Worm (Caenorhabditis elegans) whole organism, early embryonic: ENCODE measurements around the gene zhit-1.

ENCODE experiments used
- B0310.2 ChIP-seq: sonication (generic microtip); optimal IDR thresholded peaks from 2 replicates; lab custom pipeline; 2016; ENCODE audit warnings: mild to moderate bottlenecking, missing genetic modification characterization, missing compliant biosample characterization
- F13C5.2 ChIP-seq: sonication (generic microtip); optimal IDR thresholded peaks from 2 replicates; lab custom pipeline; 2017; ENCODE audit warnings: mild to moderate bottlenecking, missing genetic modification characterization, inconsistent platforms, missing compliant biosample characterization
- aly-1 ChIP-seq: sonication (generic microtip); optimal IDR thresholded peaks from 2 replicates; lab custom pipeline; 2016; ENCODE audit warnings: missing genetic modification characterization, missing compliant biosample characterization
- ama-1 ChIP-seq: fragments of 150-350 bp; optimal IDR thresholded peaks from 2 replicates; lab custom pipeline; 2014
- ceh-13 ChIP-seq: fragments of 200-800 bp; sonication (Bioruptor generic); optimal IDR thresholded peaks from 2 replicates; lab custom pipeline; 2018; ENCODE audit warnings: mild to moderate bottlenecking, missing genetic modification characterization, missing compliant biosample characterization
- ceh-36 ChIP-seq: sonication (generic microtip); optimal IDR thresholded peaks from 2 replicates; lab custom pipeline; 2016; ENCODE audit warnings: missing genetic modification characterization, inconsistent platforms, missing compliant biosample characterization
- ets-7 ChIP-seq: sonication (generic microtip); optimal IDR thresholded peaks from 2 replicates; lab custom pipeline; 2016; ENCODE audit warnings: missing genotype, missing genetic modification characterization, missing compliant biosample characterization
- flt-1 ChIP-seq: fragments of 200-800 bp; sonication (Bioruptor generic); IDR thresholded peaks from 2 replicates; pipeline ENCODE4 v1.3.6; 2022; ENCODE audit warnings: missing genetic modification characterization, missing compliant biosample characterization
- hmbx-1 ChIP-seq: sonication (generic microtip); optimal IDR thresholded peaks from 2 replicates; lab custom pipeline; 2016; ENCODE audit warnings: mild to moderate bottlenecking, missing genetic modification characterization, missing compliant biosample characterization
- hmg-4 ChIP-seq: fragments of 200-800 bp; sonication (Bioruptor generic); optimal IDR thresholded peaks from 2 replicates; lab custom pipeline; 2018; ENCODE audit warnings: mild to moderate bottlenecking, missing genetic modification characterization, missing compliant biosample characterization
- hnd-1 ChIP-seq: sonication (generic microtip); optimal IDR thresholded peaks from 2 replicates; lab custom pipeline; 2016; ENCODE audit warnings: missing genetic modification characterization, missing compliant biosample characterization
- pes-1 ChIP-seq: fragments of 200-800 bp; sonication (Bioruptor generic); IDR thresholded peaks from 2 replicates; pipeline ENCODE4 v1.3.6; 2022; ENCODE audit warnings: missing genetic modification reagents, missing genetic modification characterization, missing compliant biosample characterization
- scrt-1 ChIP-seq: fragments of 200-800 bp; sonication (Bioruptor generic); IDR thresholded peaks from 2 replicates; pipeline ENCODE4 v1.3.6; 2022; ENCODE audit warnings: missing genetic modification characterization, missing compliant biosample characterization
- sea-1 ChIP-seq: fragments of 200-800 bp; sonication (Bioruptor generic); conservative IDR thresholded peaks from 2 replicates; pipeline ENCODE4 v1.3.6; 2022; ENCODE audit warnings: missing genetic modification characterization, missing compliant biosample characterization
- tbx-11 ChIP-seq: fragments of 200-800 bp; sonication (Bioruptor generic); IDR thresholded peaks from 2 replicates; pipeline ENCODE4 v1.3.6; 2022; ENCODE audit warnings: missing genetic modification characterization, missing compliant biosample characterization
- tbx-37 ChIP-seq: fragments of 200-800 bp; sonication (Bioruptor generic); conservative IDR thresholded peaks from 2 replicates; pipeline ENCODE4 v1.3.6; 2022; ENCODE audit warnings: missing genetic modification reagents, missing genetic modification characterization, missing compliant biosample characterization
- tra-4 ChIP-seq: sonication (generic microtip); optimal IDR thresholded peaks from 2 replicates; lab custom pipeline; 2017; ENCODE audit warnings: missing genetic modification characterization, missing compliant biosample characterization

Gene zhit-1

DNA sequence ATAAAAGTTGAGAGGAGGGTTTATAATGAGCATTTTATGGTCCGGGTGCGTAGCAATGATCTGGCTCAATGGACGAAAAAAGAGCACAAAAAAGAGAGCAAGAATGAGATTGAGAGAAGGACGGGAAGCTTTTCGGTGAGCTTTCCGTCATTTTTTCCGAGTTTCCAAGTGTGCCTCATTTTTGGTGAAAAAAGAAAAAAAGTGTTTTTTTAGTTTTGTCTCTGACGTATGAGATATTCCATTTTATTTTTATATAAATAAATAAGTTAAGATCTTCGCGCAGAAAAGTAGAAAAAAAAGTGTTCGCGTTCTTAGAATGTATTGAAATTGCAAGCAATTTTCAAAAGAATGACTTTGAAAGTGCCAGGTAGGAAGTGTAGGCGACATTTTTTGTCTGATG lies 23.7 kb upstream of the zhit-1 start, which contains the start of gene memb-2:
TSS of gene memb-2 (minus strand) at position 101 of the 400 bp plus-strand sequence.
- TF ChIP-seq hnd-1 (no peak), hmbx-1 (no peak), ceh-13 (GFP tag; lab: Kevin White, UChicago) (no peak), aly-1 (tag; lab: Kevin White, UChicago) (no peak), scrt-1 (GFP tag; lab: Robert Waterston, UW) (no peak), ets-7 (tag; lab: Kevin White, UChicago) (no peak), tbx-11 (GFP tag; lab: Robert Waterston, UW) (no peak), B0310.2 (tag; lab: Kevin White, UChicago) (no peak), tbx-37 (no peak), ama-1 (lab: Kevin White, UChicago) (no peak), sea-1 (GFP tag; lab: Robert Waterston, UW) (no peak), F13C5.2 (no peak), pes-1 (GFP tag; lab: Robert Waterston, UW) (no peak), flt-1 (no peak), tra-4 (tag; lab: Kevin White, UChicago) (no peak), hmg-4 (GFP tag; lab: Kevin White, UChicago) (no peak), ceh-36 (no peak)

DNA sequence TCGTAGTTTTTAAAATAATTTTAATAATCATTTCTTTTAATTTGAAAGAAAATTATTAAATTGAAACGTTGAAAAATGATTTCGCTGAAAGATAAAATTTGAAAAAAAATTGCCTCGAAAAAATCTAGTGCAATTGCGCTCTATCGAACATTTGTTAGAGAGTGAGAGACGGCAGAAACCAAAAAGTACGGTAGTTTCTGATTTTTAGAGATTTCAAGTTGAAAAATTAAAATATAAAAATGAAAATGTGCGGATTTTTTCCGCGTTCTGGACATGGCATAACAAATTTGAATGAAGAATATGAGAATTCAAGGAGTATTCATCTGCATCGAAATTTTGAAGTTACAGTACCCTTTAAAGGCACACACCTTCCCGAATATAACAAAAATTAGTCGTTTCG lies 23.0 kb upstream of the zhit-1 start:
- TF ChIP-seq ets-7 (tag; lab: Kevin White, UChicago): no peak
- no peak for TF ChIP-seq tbx-37
- TF ChIP-seq aly-1 (tag; lab: Kevin White, UChicago): no peak
- no peak for TF ChIP-seq ceh-13 (GFP tag; lab: Kevin White, UChicago)

DNA sequence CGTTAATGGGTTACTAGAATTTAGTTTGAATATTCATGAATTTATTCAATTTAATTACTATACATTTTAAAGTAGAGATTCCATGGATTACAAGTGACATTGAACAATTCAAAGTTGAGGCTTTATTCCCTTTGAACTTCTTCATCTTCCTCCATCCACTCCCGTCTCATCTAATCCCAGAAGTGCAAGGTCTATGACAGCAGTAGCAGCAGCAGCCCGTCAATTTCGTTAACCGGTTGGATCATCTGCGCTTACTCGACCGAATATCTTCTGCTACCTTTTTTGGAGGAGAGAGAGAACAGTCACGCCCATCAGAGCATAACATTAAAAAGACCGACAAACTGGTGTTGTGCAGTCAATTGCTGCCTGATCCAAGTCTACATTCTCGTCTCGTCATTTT lies 20.9 kb upstream of the zhit-1 start, which contains the start of gene M03E7.2:
TSS of gene M03E7.2 (plus strand) at position 301 of the 400 bp plus-strand sequence.
- no peak for TF ChIP-seq ama-1 (lab: Kevin White, UChicago)
- TF ChIP-seq B0310.2 (tag; lab: Kevin White, UChicago): no peak
- no peak for TF ChIP-seq hmbx-1
- no peak for TF ChIP-seq ceh-36
- no peak for TF ChIP-seq flt-1
- no peak for TF ChIP-seq hnd-1
- no peak for TF ChIP-seq tbx-37
- no peak for TF ChIP-seq aly-1 (tag; lab: Kevin White, UChicago)
- no peak for TF ChIP-seq ets-7 (tag; lab: Kevin White, UChicago)
- TF ChIP-seq scrt-1 (GFP tag; lab: Robert Waterston, UW): no peak
- TF ChIP-seq F13C5.2: no peak
- no peak for TF ChIP-seq tra-4 (tag; lab: Kevin White, UChicago)

DNA sequence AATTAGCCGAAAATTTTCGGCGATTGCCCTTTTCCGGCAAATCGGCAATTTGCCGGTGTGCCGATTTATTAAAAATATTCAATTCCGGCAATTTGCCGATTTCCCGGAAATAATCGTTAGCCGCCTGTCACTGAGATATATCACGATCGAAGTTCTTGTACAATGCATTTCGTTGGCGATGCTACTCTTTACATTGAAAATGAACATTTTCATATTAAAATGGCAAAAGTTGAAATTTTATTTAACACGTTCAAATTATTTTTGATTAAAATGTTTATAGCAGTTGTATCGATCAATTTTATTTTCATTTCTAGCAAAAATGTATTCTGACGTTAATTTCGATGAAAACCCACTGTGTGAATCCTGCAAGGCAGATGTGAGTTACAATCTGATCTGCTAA lies 18.4 kb upstream of the zhit-1 start, which contains the start of gene M03E7.3:
TSS of gene M03E7.3 (plus strand) at position 301 of the 400 bp plus-strand sequence.
- TF ChIP-seq hnd-1 (no peak), scrt-1 (GFP tag; lab: Robert Waterston, UW) (no peak), hmbx-1 (no peak), tra-4 (tag; lab: Kevin White, UChicago) (no peak), ceh-13 (GFP tag; lab: Kevin White, UChicago) (no peak), ceh-36 (no peak), tbx-37 (no peak), aly-1 (tag; lab: Kevin White, UChicago) (no peak), B0310.2 (tag; lab: Kevin White, UChicago) (no peak), ets-7 (tag; lab: Kevin White, UChicago) (no peak), ama-1 (lab: Kevin White, UChicago) (no peak), hmg-4 (GFP tag; lab: Kevin White, UChicago) (no peak), sea-1 (GFP tag; lab: Robert Waterston, UW) (no peak), flt-1 (no peak), tbx-11 (GFP tag; lab: Robert Waterston, UW) (no peak)

- no peak for TF ChIP-seq tbx-37
Observed at ce11 chrV:5613109-5613508, 16.8 kb upstream of the zhit-1 start, which contains the start of gene lrpc-1. lrpc-1 (minus strand) TSS chrV:5613209.

- TF ChIP-seq aly-1 (tag; lab: Kevin White, UChicago): no peak
- no peak for TF ChIP-seq hmbx-1
- TF ChIP-seq B0310.2 (tag; lab: Kevin White, UChicago): no peak
- no peak for TF ChIP-seq ama-1 (lab: Kevin White, UChicago)
- no peak for TF ChIP-seq hmg-4 (GFP tag; lab: Kevin White, UChicago)
- no peak for TF ChIP-seq sea-1 (GFP tag; lab: Robert Waterston, UW)
- no peak for TF ChIP-seq tbx-11 (GFP tag; lab: Robert Waterston, UW)
- no peak for TF ChIP-seq F13C5.2
Observed at ce11 chrV:5610186-5610585, 13.8 kb upstream of the zhit-1 start.

DNA sequence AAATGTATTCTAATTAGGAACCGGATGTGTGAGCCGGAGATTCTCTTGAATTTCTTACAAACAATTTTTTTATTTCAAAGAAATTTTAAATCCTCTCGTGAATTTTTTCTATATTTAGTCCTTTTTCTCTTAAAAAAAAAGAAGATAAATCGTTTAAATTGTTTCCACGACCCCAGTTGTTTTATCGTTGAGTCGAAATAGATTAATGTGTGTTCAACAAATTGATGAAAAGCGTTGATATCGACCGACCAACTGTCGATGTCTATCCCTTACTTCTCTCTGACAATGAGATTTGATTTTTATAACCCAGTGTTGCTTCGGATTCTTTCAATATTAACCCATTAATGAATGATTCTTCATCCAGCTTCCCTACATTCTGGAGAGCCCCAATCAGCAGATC lies 9.9 kb upstream of the zhit-1 start, which contains the start of gene CD4.1:
TSS of gene CD4.1 (plus strand) at position 301 of the 400 bp plus-strand sequence.
- TF ChIP-seq flt-1 (no peak), scrt-1 (GFP tag; lab: Robert Waterston, UW) (no peak), ceh-36 (no peak), hmg-4 (GFP tag; lab: Kevin White, UChicago) (no peak), tra-4 (tag; lab: Kevin White, UChicago) (no peak), tbx-37 (no peak), F13C5.2 (no peak), pes-1 (GFP tag; lab: Robert Waterston, UW) (no peak), ceh-13 (GFP tag; lab: Kevin White, UChicago) (no peak), hnd-1 (no peak), hmbx-1 (no peak)

DNA sequence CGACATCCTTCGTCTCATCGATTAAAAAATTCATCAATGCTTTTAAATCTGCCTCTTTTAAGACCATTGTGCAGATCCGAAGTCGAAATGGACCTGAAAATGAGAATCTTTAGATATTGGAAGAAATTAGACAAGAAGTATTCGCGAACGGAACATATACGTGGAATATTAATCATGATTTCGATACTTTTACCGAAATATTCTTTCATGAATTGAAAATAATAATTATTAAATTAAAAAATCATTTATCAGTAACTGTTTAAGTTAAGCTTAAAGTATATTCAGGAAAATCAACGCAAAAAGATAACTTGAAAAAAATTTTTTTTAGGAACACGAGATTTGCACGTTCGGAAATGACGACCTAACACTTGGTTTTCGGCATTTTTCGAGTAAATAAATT lies 4.9 kb upstream of the zhit-1 start, which contains the start of gene CD4.8:
TSS of gene CD4.8 (minus strand) at position 101 of the 400 bp plus-strand sequence.
- TF ChIP-seq B0310.2 (tag; lab: Kevin White, UChicago): no peak
- no peak for TF ChIP-seq ama-1 (lab: Kevin White, UChicago)
- TF ChIP-seq sea-1 (GFP tag; lab: Robert Waterston, UW): no peak
- no peak for TF ChIP-seq hmg-4 (GFP tag; lab: Kevin White, UChicago)
- no peak for TF ChIP-seq ets-7 (tag; lab: Kevin White, UChicago)
- no peak for TF ChIP-seq ceh-36
- TF ChIP-seq pes-1 (GFP tag; lab: Robert Waterston, UW): no peak
- no peak for TF ChIP-seq hmbx-1
- TF ChIP-seq tbx-11 (GFP tag; lab: Robert Waterston, UW): no peak
- TF ChIP-seq ceh-13 (GFP tag; lab: Kevin White, UChicago): no peak
- TF ChIP-seq flt-1: no peak
